Fruit fly (Drosophila melanogaster) whole organism, embryonic: ENCODE results near the gene Trxr1.

ENCODE experiments used
- Abd-B ChIP-seq: fragments of 200-800 bp; sonication (Bioruptor generic); optimal IDR thresholded peaks from 2 replicates; lab custom pipeline; 2018; ENCODE audit warnings: missing biosample characterization, mild to moderate bottlenecking, missing genetic modification characterization, moderate library complexity
- Aef1 ChIP-seq: fragments of 200-800 bp; sonication (Bioruptor generic); IDR thresholded peaks from 3 replicates; pipeline ENCODE4 v1.3.6; 2022; ENCODE audit warnings: missing biosample characterization, missing genetic modification characterization
- Antp ChIP-seq: fragments of 200-800 bp; sonication (Bioruptor generic); optimal IDR thresholded peaks from 3 replicates; lab custom pipeline; 2016; ENCODE audit warnings: missing biosample characterization, missing genetic modification characterization
- Atf-2 ChIP-seq: fragments of 200-800 bp; sonication (Bioruptor generic); optimal IDR thresholded peaks from 2 replicates; lab custom pipeline; 2016; ENCODE audit warnings: missing biosample characterization, missing genetic modification characterization
- Atf6 ChIP-seq: fragments of 200-800 bp; sonication (Bioruptor generic); IDR thresholded peaks from 2 replicates; pipeline ENCODE4 v1.3.6; 2022; ENCODE audit warnings: missing biosample characterization, missing genetic modification characterization
- CG10543 ChIP-seq: fragments of 200-800 bp; sonication (Bioruptor generic); optimal IDR thresholded peaks from 3 replicates; lab custom pipeline; 2017; ENCODE audit warnings: missing biosample characterization, mild to moderate bottlenecking, missing genetic modification characterization, moderate library complexity
- CG10959 ChIP-seq: fragments of 200-800 bp; sonication (Bioruptor generic); IDR thresholded peaks from 2 replicates; pipeline ENCODE4 v1.3.6; 2022; ENCODE audit warnings: missing biosample characterization, missing genetic modification characterization
- CG11398 ChIP-seq: fragments of 200-800 bp; sonication (Bioruptor generic); optimal IDR thresholded peaks from 2 replicates; lab custom pipeline; 2016; ENCODE audit warnings: missing biosample characterization, missing genetic modification characterization
- CG12071 ChIP-seq: fragments of 200-800 bp; sonication (Bioruptor generic); optimal IDR thresholded peaks from 3 replicates; lab custom pipeline; 2018; ENCODE audit warnings: missing biosample characterization, mild to moderate bottlenecking, missing genetic modification characterization
- CG13894 ChIP-seq: fragments of 200-800 bp; sonication (Bioruptor generic); optimal IDR thresholded peaks from 3 replicates; lab custom pipeline; 2018; ENCODE audit warnings: missing biosample characterization, mild to moderate bottlenecking, missing genetic modification characterization, moderate library complexity
- CG15011 ChIP-seq: fragments of 200-800 bp; sonication (Bioruptor generic); optimal IDR thresholded peaks from 3 replicates; lab custom pipeline; 2018; ENCODE audit warnings: missing biosample characterization, mild to moderate bottlenecking, missing genetic modification characterization
- CG1529 ChIP-seq: fragments of 200-800 bp; sonication (Bioruptor generic); optimal IDR thresholded peaks from 3 replicates; lab custom pipeline; 2018; ENCODE audit warnings: missing biosample characterization, missing genetic modification characterization
- CG15514 ChIP-seq: fragments of 200-800 bp; sonication (Bioruptor generic); optimal IDR thresholded peaks from 3 replicates; lab custom pipeline; 2017; ENCODE audit warnings: missing biosample characterization, missing genetic modification characterization, mild to moderate bottlenecking, moderate library complexity, missing genetic modification reagents
- CG17361 ChIP-seq: fragments of 200-800 bp; sonication (Bioruptor generic); IDR thresholded peaks from 3 replicates; pipeline ENCODE4 v1.3.6; 2022; ENCODE audit warnings: missing biosample characterization, missing genetic modification characterization
- CG2678 ChIP-seq: fragments of 200-800 bp; sonication (Bioruptor generic); optimal IDR thresholded peaks from 3 replicates; lab custom pipeline; 2019; ENCODE audit warnings: missing biosample characterization, mild to moderate bottlenecking, missing genetic modification characterization, moderate library complexity
- CG32767 ChIP-seq: fragments of 200-800 bp; sonication (Bioruptor generic); IDR thresholded peaks from 2 replicates; pipeline ENCODE4 v1.3.6; 2022; ENCODE audit warnings: missing biosample characterization, missing genetic modification characterization
- CG32772 ChIP-seq: fragments of 200-800 bp; sonication (Bioruptor generic); IDR thresholded peaks from 2 replicates; pipeline ENCODE4 v1.3.6; 2022; ENCODE audit warnings: missing biosample characterization, missing genetic modification characterization
- CG3995 ChIP-seq: fragments of 200-800 bp; sonication (Bioruptor generic); optimal IDR thresholded peaks from 3 replicates; lab custom pipeline; 2016; ENCODE audit warnings: missing biosample characterization, missing genetic modification characterization
- CG4424 ChIP-seq: fragments of 200-800 bp; sonication (Bioruptor generic); optimal IDR thresholded peaks from 3 replicates; lab custom pipeline; 2016; ENCODE audit warnings: missing biosample characterization, missing genetic modification characterization
- CG6813 ChIP-seq: fragments of 200-800 bp; sonication (Bioruptor generic); optimal IDR thresholded peaks from 2 replicates; lab custom pipeline; 2017; ENCODE audit warnings: missing biosample characterization, missing genetic modification characterization, mild to moderate bottlenecking, moderate library complexity, missing genetic modification reagents
- CG7786 ChIP-seq: fragments of 200-800 bp; sonication (Bioruptor generic); optimal IDR thresholded peaks from 2 replicates; lab custom pipeline; 2016; ENCODE audit warnings: missing biosample characterization, missing genetic modification characterization
- Camta ChIP-seq: fragments of 200-800 bp; sonication (Bioruptor generic); optimal IDR thresholded peaks from 2 replicates; lab custom pipeline; 2016; ENCODE audit warnings: missing biosample characterization, missing genetic modification characterization
- D19B ChIP-seq: fragments of 200-800 bp; sonication (Bioruptor generic); optimal IDR thresholded peaks from 2 replicates; lab custom pipeline; 2017; ENCODE audit warnings: missing biosample characterization, mild to moderate bottlenecking, missing genetic modification characterization
- Dad ChIP-seq: fragments of 200-800 bp; sonication (Bioruptor generic); optimal IDR thresholded peaks from 3 replicates; lab custom pipeline; 2016; ENCODE audit warnings: missing biosample characterization, missing genetic modification characterization
- Dek ChIP-seq: fragments of 200-800 bp; sonication (Bioruptor generic); optimal IDR thresholded peaks from 3 replicates; lab custom pipeline; 2019; ENCODE audit warnings: missing biosample characterization, mild to moderate bottlenecking, missing genetic modification characterization, moderate library complexity
- Dip3 ChIP-seq: fragments of 200-800 bp; sonication (Bioruptor generic); optimal IDR thresholded peaks from 3 replicates; lab custom pipeline; 2016; ENCODE audit warnings: missing biosample characterization, missing genetic modification characterization
- Doc3 ChIP-seq: fragments of 200-800 bp; sonication (Bioruptor generic); IDR thresholded peaks from 3 replicates; pipeline ENCODE4 v1.3.6; 2022; ENCODE audit warnings: missing biosample characterization, missing genetic modification characterization; ENCODE audit not compliant: partially characterized antibody
- Fer3 ChIP-seq: fragments of 200-800 bp; sonication (Bioruptor generic); optimal IDR thresholded peaks from 2 replicates; lab custom pipeline; 2018; ENCODE audit warnings: missing biosample characterization, mild to moderate bottlenecking, missing genetic modification characterization, moderate library complexity
- HLH54F ChIP-seq: fragments of 200-800 bp; sonication (Bioruptor generic); optimal IDR thresholded peaks from 3 replicates; lab custom pipeline; 2016; ENCODE audit warnings: missing biosample characterization, missing genetic modification characterization
- Hmx ChIP-seq: fragments of 200-800 bp; sonication (Bioruptor generic); optimal IDR thresholded peaks from 2 replicates; lab custom pipeline; 2016; ENCODE audit warnings: missing biosample characterization, missing genetic modification characterization
- Hr78 ChIP-seq, 2 experiments: fragments of 200-800 bp in 1 of 2; fragments of >200 bp in 1 of 2; sonication (Bioruptor generic) in 1 of 2; optimal IDR thresholded peaks; 2 replicates each; lab custom pipeline; 2017 to 2019; ENCODE audit warnings: missing biosample characterization in 2 of 2, missing genetic modification characterization in 2 of 2, mild to moderate bottlenecking in 1 of 2, moderate library complexity in 1 of 2
- Med ChIP-seq: fragments of 200-800 bp; sonication (Bioruptor generic); peaks from one replicate; lab custom pipeline; 2016; ENCODE audit warnings: missing biosample characterization, missing genetic modification characterization, mild to moderate bottlenecking, inconsistent platforms, moderate library complexity
- Neu2 ChIP-seq: fragments of 200-800 bp; sonication (Bioruptor generic); optimal IDR thresholded peaks from 3 replicates; lab custom pipeline; 2016; ENCODE audit warnings: missing biosample characterization, missing genetic modification characterization, borderline replicate concordance
- NfI ChIP-seq: fragments of 200-800 bp; sonication (Bioruptor generic); optimal IDR thresholded peaks from 3 replicates; lab custom pipeline; 2018; ENCODE audit warnings: missing biosample characterization, mild to moderate bottlenecking, missing genetic modification characterization, moderate library complexity
- Sry-β ChIP-seq: fragments of 200-800 bp; sonication (Bioruptor generic); optimal IDR thresholded peaks from 2 replicates; lab custom pipeline; 2018; ENCODE audit warnings: missing biosample characterization, mild to moderate bottlenecking, missing genetic modification characterization, moderate library complexity
- Xbp1 ChIP-seq: fragments of 200-800 bp; sonication (Bioruptor generic); optimal IDR thresholded peaks from 3 replicates; lab custom pipeline; 2016; ENCODE audit warnings: missing biosample characterization, mild to moderate bottlenecking, missing genetic modification characterization
- ase ChIP-seq: fragments of 200-800 bp; sonication (Bioruptor generic); IDR thresholded peaks from 3 replicates; pipeline ENCODE4 v1.3.6; 2022; ENCODE audit warnings: missing biosample characterization, missing genetic modification characterization
- chinmo ChIP-seq: fragments of 200-800 bp; sonication (Bioruptor generic); IDR thresholded peaks from 4 replicates; pipeline ENCODE4 v1.3.6; 2022; ENCODE audit warnings: missing biosample characterization, missing genetic modification characterization; ENCODE audit not compliant: partially characterized antibody
- corto ChIP-seq: fragments of 200-800 bp; sonication (Bioruptor generic); optimal IDR thresholded peaks from 2 replicates; lab custom pipeline; 2016; ENCODE audit warnings: missing biosample characterization, mild to moderate bottlenecking, missing genetic modification characterization, moderate library complexity
- cwo ChIP-seq: fragments of 200-800 bp; sonication (Bioruptor generic); optimal IDR thresholded peaks from 3 replicates; lab custom pipeline; 2017; ENCODE audit warnings: missing biosample characterization, missing genetic modification characterization, mild to moderate bottlenecking, moderate library complexity, missing genetic modification reagents
- dimm ChIP-seq: fragments of 200-800 bp; sonication (Bioruptor generic); IDR thresholded peaks from 2 replicates; pipeline ENCODE4 v1.3.6; 2022; ENCODE audit warnings: missing biosample characterization, missing genetic modification characterization
- exex ChIP-seq: fragments of 200-800 bp; sonication (Bioruptor generic); optimal IDR thresholded peaks from 4 replicates; lab custom pipeline; 2018; ENCODE audit warnings: missing biosample characterization, mild to moderate bottlenecking, missing genetic modification characterization, moderate library complexity
- gcm2 ChIP-seq: fragments of 200-800 bp; sonication (Bioruptor generic); optimal IDR thresholded peaks from 2 replicates; lab custom pipeline; 2016; ENCODE audit warnings: missing biosample characterization, missing genetic modification characterization
- gsb ChIP-seq: fragments of 200-800 bp; sonication (Bioruptor generic); IDR thresholded peaks from 2 replicates; pipeline ENCODE4 v1.3.6; 2022; ENCODE audit warnings: missing biosample characterization, missing genetic modification characterization
- mirr ChIP-seq: fragments of 200-800 bp; sonication (Bioruptor generic); optimal IDR thresholded peaks from 3 replicates; lab custom pipeline; 2018; ENCODE audit warnings: missing biosample characterization, mild to moderate bottlenecking, missing genetic modification characterization
- p53 ChIP-seq: fragments of 200-800 bp; sonication (Bioruptor generic); optimal IDR thresholded peaks from 2 replicates; lab custom pipeline; 2016; ENCODE audit warnings: missing biosample characterization, missing genetic modification characterization
- psq ChIP-seq: fragments of 200-800 bp; sonication (Bioruptor generic); optimal IDR thresholded peaks from 2 replicates; lab custom pipeline; 2017; ENCODE audit warnings: missing biosample characterization, missing genetic modification characterization
- sens ChIP-seq: fragments of 200-800 bp; sonication (Bioruptor generic); peaks from one replicate; lab custom pipeline; 2016; ENCODE audit warnings: missing biosample characterization, missing genetic modification characterization
- sim ChIP-seq: fragments of 200-800 bp; sonication (Bioruptor generic); IDR thresholded peaks from 2 replicates; pipeline ENCODE4 v1.3.6; 2022; ENCODE audit warnings: missing biosample characterization, missing genetic modification characterization
- vfl ChIP-seq: fragments of 200-800 bp; sonication (Bioruptor generic); optimal IDR thresholded peaks from 2 replicates; lab custom pipeline; 2016; ENCODE audit warnings: missing biosample characterization, missing genetic modification characterization
- zfh1 ChIP-seq: fragments of 200-800 bp; sonication (Bioruptor generic); IDR thresholded peaks from 3 replicates; pipeline ENCODE4 v1.3.6; 2022; ENCODE audit warnings: missing biosample characterization, missing genetic modification characterization

Trxr1 gene

dm6 chrX:8233167-8233566, 9.2 kb upstream of the Trxr1 start (continued):
- peak; percentile 31 for TF ChIP-seq HLH54F
- TF ChIP-seq vfl (GFP tag; lab: Kevin White, UChicago): no peak
- TF ChIP-seq D19B (GFP tag; lab: Kevin White, UChicago): peak; percentile 96
- peak; percentile 20 for TF ChIP-seq Xbp1
- TF ChIP-seq CG4424: no peak
- no peak for TF ChIP-seq dimm (GFP tag; lab: Robert Waterston, UW)
- peak; percentile 29 for TF ChIP-seq Dip3
- peak; percentile 28 for TF ChIP-seq CG12071 (GFP tag; lab: Kevin White, UChicago)
- TF ChIP-seq CG2678 (tag; lab: Kevin White, UChicago): peak; percentile 48
- peak; percentile 2 for TF ChIP-seq corto (GFP tag; lab: Kevin White, UChicago)
- TF ChIP-seq CG17361 (GFP tag; lab: Robert Waterston, UW): no peak
- no peak for TF ChIP-seq Camta (GFP tag; lab: Kevin White, UChicago)
- TF ChIP-seq gcm2 (GFP tag; lab: Kevin White, UChicago): no peak
- peak; percentile 9 for TF ChIP-seq Dek (tag; lab: Kevin White, UChicago)
- no peak for TF ChIP-seq CG10959 (GFP tag; lab: Robert Waterston, UW)
- peak; percentile 89 for TF ChIP-seq Med (GFP tag; lab: Kevin White, UChicago)
- peak; percentile 30 for TF ChIP-seq CG13894 (tag; lab: Kevin White, UChicago)
- peak; percentile 49 for TF ChIP-seq CG6813 (GFP tag; lab: Kevin White, UChicago)
- TF ChIP-seq Sry-β (GFP tag; lab: Kevin White, UChicago): no peak
- no peak for TF ChIP-seq sim
- TF ChIP-seq ase (GFP tag; lab: Robert Waterston, UW): no peak
- no peak for TF ChIP-seq Hmx (GFP tag; lab: Kevin White, UChicago)
- peak; percentile 41 for TF ChIP-seq mirr (GFP tag; lab: Kevin White, UChicago)
- no peak for TF ChIP-seq Antp (GFP tag; lab: Kevin White, UChicago)
- no peak for TF ChIP-seq CG3995 (GFP tag; lab: Kevin White, UChicago)
- peak; percentile 14 for TF ChIP-seq NfI (GFP tag; lab: Kevin White, UChicago)
- no peak for TF ChIP-seq Dad (GFP tag; lab: Kevin White, UChicago)
- TF ChIP-seq Hr78 (GFP tag; optimal IDR thresholded peaks at IDR 0.05; lab: Kevin White, UChicago): no peak
- peak; percentile 3 for TF ChIP-seq Abd-B (GFP tag; lab: Kevin White, UChicago)
- TF ChIP-seq CG15011 (GFP tag; lab: Kevin White, UChicago): no peak
- peak; percentile 51 for TF ChIP-seq sens (GFP tag; lab: Kevin White, UChicago)
- TF ChIP-seq CG15514 (GFP tag; lab: Kevin White, UChicago): peak; percentile 40
- no peak for TF ChIP-seq CG11398 (GFP tag; lab: Kevin White, UChicago)
- TF ChIP-seq Aef1 (GFP tag; lab: Robert Waterston, UW): peak; percentile 20; the same call in 1 of the 3 replicates
- peak; percentile 29 for TF ChIP-seq CG7786
- 0 out of 4 replicates have a peak, but pooled peaks have one; percentile 54 for TF ChIP-seq chinmo (GFP tag; lab: Robert Waterston, UW)
- no peak for TF ChIP-seq zfh1 (GFP tag; lab: Robert Waterston, UW)
- TF ChIP-seq Atf6 (GFP tag; lab: Robert Waterston, UW): 0 out of 2 replicates have a peak, but pooled peaks have one; percentile 45
- TF ChIP-seq Atf-2 (GFP tag; lab: Kevin White, UChicago): no peak
- TF ChIP-seq psq (GFP tag; lab: Kevin White, UChicago): no peak
- TF ChIP-seq gsb (GFP tag; lab: Robert Waterston, UW): no peak
- no peak for TF ChIP-seq p53
- TF ChIP-seq Neu2 (GFP tag; lab: Kevin White, UChicago): no peak
- TF ChIP-seq Fer3 (tag; lab: Kevin White, UChicago): peak; percentile 30
- TF ChIP-seq CG1529 (GFP tag; lab: Kevin White, UChicago): no peak
- TF ChIP-seq exex (tag; lab: Kevin White, UChicago): peak; percentile 81
- TF ChIP-seq Doc3 (GFP tag; lab: Robert Waterston, UW): no peak
- peak; percentile 35; the same call in 1 of the 2 replicates for TF ChIP-seq CG32772 (GFP tag; lab: Robert Waterston, UW)
- TF ChIP-seq CG32767: no peak
- peak; percentile 33 for TF ChIP-seq cwo (GFP tag; lab: Kevin White, UChicago)
- TF ChIP-seq CG10543 (GFP tag; lab: Kevin White, UChicago): peak; percentile 24
